Fruit fly (Drosophila melanogaster) whole organism, adult: ENCODE data around the gene PPP4R2r.

ENCODE experiments used
- CG11617 ChIP-seq: fragments of 200-800 bp; sonication (Bioruptor generic); optimal IDR thresholded peaks from 2 replicates; lab custom pipeline; 2017; ENCODE audit warnings: mild to moderate bottlenecking, missing biosample characterization, missing genetic modification reagents, missing genetic modification characterization
- CG12768 ChIP-seq: fragments of 200-800 bp; sonication (Bioruptor generic); optimal IDR thresholded peaks from 2 replicates; lab custom pipeline; 2017; ENCODE audit warnings: missing biosample characterization, missing genetic modification characterization, mild to moderate bottlenecking, moderate library complexity, missing genetic modification reagents
- CG14711 ChIP-seq: fragments of 200-800 bp; sonication (Bioruptor generic); optimal IDR thresholded peaks from 2 replicates; lab custom pipeline; 2018; ENCODE audit warnings: missing biosample characterization, mild to moderate bottlenecking, missing genetic modification characterization, moderate library complexity
- CG1620 ChIP-seq: fragments of 200-800 bp; sonication (Bioruptor generic); optimal IDR thresholded peaks from 2 replicates; lab custom pipeline; 2016; ENCODE audit warnings: missing biosample characterization, missing genetic modification characterization
- CG33017 ChIP-seq: fragments of 200-800 bp; sonication (Bioruptor generic); optimal IDR thresholded peaks from 2 replicates; lab custom pipeline; 2018; ENCODE audit warnings: missing biosample characterization, mild to moderate bottlenecking, missing genetic modification characterization, moderate library complexity
- CG5204 ChIP-seq: fragments of 200-800 bp; sonication (Bioruptor generic); optimal IDR thresholded peaks from 2 replicates; lab custom pipeline; 2016; ENCODE audit warnings: missing biosample characterization, missing genetic modification characterization
- CG7045 ChIP-seq: fragments of 200-800 bp; sonication (Bioruptor generic); optimal IDR thresholded peaks from 2 replicates; lab custom pipeline; 2017; ENCODE audit warnings: missing biosample characterization, mild to moderate bottlenecking, missing genetic modification characterization
- CG7101 ChIP-seq: fragments of 200-800 bp; sonication (Bioruptor generic); optimal IDR thresholded peaks from 2 replicates; lab custom pipeline; 2018; ENCODE audit warnings: missing biosample characterization, mild to moderate bottlenecking, missing genetic modification characterization, moderate library complexity
- Clk ChIP-seq: fragments of 200-800 bp; sonication (Bioruptor generic); optimal IDR thresholded peaks from 2 replicates; lab custom pipeline; 2017; ENCODE audit warnings: missing biosample characterization, missing genetic modification characterization
- Crg-1 ChIP-seq: fragments of 200-800 bp; sonication (Bioruptor generic); optimal IDR thresholded peaks from 2 replicates; lab custom pipeline; 2016; ENCODE audit warnings: missing biosample characterization, missing genetic modification characterization
- Hr96 ChIP-seq: fragments of 200-800 bp; sonication (Bioruptor generic); optimal IDR thresholded peaks from 2 replicates; lab custom pipeline; 2016; ENCODE audit warnings: missing biosample characterization, missing genetic modification characterization
- Mnt ChIP-seq: fragments of 200-800 bp; sonication (Bioruptor generic); optimal IDR thresholded peaks from 2 replicates; lab custom pipeline; 2016; ENCODE audit warnings: missing biosample characterization, mild to moderate bottlenecking, missing genetic modification characterization
- bab1 ChIP-seq: fragments of 200-800 bp; sonication (Bioruptor generic); optimal IDR thresholded peaks from 3 replicates; lab custom pipeline; 2019; ENCODE audit warnings: missing biosample characterization, mild to moderate bottlenecking, missing genetic modification characterization, moderate library complexity
- cic ChIP-seq: fragments of 200-800 bp; sonication (Bioruptor generic); optimal IDR thresholded peaks from 2 replicates; lab custom pipeline; 2017; ENCODE audit warnings: missing biosample characterization, mild to moderate bottlenecking, missing genetic modification characterization, moderate library complexity
- cnc ChIP-seq, 2 experiments: fragments of >200 bp; optimal IDR thresholded peaks; 2 replicates each; lab custom pipeline; 2017
- kay ChIP-seq: fragments of 200-800 bp; sonication (Bioruptor generic); peaks from one replicate; lab custom pipeline; 2016; ENCODE audit warnings: missing biosample characterization, missing genetic modification characterization, borderline replicate concordance
- ovo ChIP-seq: fragments of 200-800 bp; sonication (Bioruptor generic); optimal IDR thresholded peaks from 2 replicates; lab custom pipeline; 2016; ENCODE audit warnings: missing biosample characterization, missing genetic modification characterization
- pad ChIP-seq: fragments of 200-800 bp; sonication (Bioruptor generic); optimal IDR thresholded peaks from 3 replicates; lab custom pipeline; 2017; ENCODE audit warnings: missing biosample characterization, missing genetic modification characterization, mild to moderate bottlenecking, moderate library complexity, missing genetic modification reagents
- tj ChIP-seq: fragments of 200-800 bp; sonication (Bioruptor generic); optimal IDR thresholded peaks from 3 replicates; lab custom pipeline; 2017; ENCODE audit warnings: missing biosample characterization, mild to moderate bottlenecking, missing genetic modification characterization, moderate library complexity
- toe ChIP-seq: fragments of 200-800 bp; sonication (Bioruptor generic); optimal IDR thresholded peaks from 2 replicates; lab custom pipeline; 2016; ENCODE audit warnings: missing biosample characterization, missing genetic modification characterization

PPP4R2r gene

dm6 chrX:10463056-10463710 is 15.5 kb upstream of the PPP4R2r start:
- peak; percentile 60 for TF ChIP-seq bab1 (GFP tag; lab: Kevin White, UChicago)
- TF ChIP-seq CG5204 (GFP tag; lab: Kevin White, UChicago) = no peak
- TF ChIP-seq pad = peak; percentile 23
- peak; percentile 13 for TF ChIP-seq Crg-1 (GFP tag; lab: Kevin White, UChicago)
- peak; percentile 15 for TF ChIP-seq Mnt (GFP tag; lab: Kevin White, UChicago)
- no peak for TF ChIP-seq CG11617 (GFP tag; lab: Kevin White, UChicago)
- TF ChIP-seq CG7045 (GFP tag; lab: Kevin White, UChicago) = peak; percentile 38
- peak; percentile 0 for TF ChIP-seq cic (GFP tag; lab: Kevin White, UChicago)

- TF ChIP-seq CG12768 (no peak), CG33017 (tag; lab: Kevin White, UChicago) (no peak), Mnt (GFP tag; lab: Kevin White, UChicago) (no peak), CG5204 (GFP tag; lab: Kevin White, UChicago) (no peak), ovo (GFP tag; lab: Kevin White, UChicago) (no peak), kay (GFP tag; lab: Kevin White, UChicago) (no peak), bab1 (GFP tag; lab: Kevin White, UChicago) (no peak), Crg-1 (GFP tag; lab: Kevin White, UChicago) (no peak), cnc (optimal IDR thresholded peaks at IDR 0.05; lab: Kevin White, UChicago) (no peak), CG7101 (tag; lab: Kevin White, UChicago) (no peak), Hr96 (GFP tag; lab: Kevin White, UChicago) (no peak), CG11617 (GFP tag; lab: Kevin White, UChicago) (no peak), tj (GFP tag; lab: Kevin White, UChicago) (no peak), CG14711 (tag; lab: Kevin White, UChicago) (no peak)
Observed at dm6 chrX:10464531-10464930, 14.1 kb upstream of the PPP4R2r start.

- TF ChIP-seq CG11617 (GFP tag; lab: Kevin White, UChicago) = peak; percentile 6
- TF ChIP-seq pad = peak; percentile 84
- peak; percentile 34 for TF ChIP-seq CG1620 (GFP tag; lab: Kevin White, UChicago)
- no peak for TF ChIP-seq kay (GFP tag; lab: Kevin White, UChicago)
- peak; percentile 33 for TF ChIP-seq Hr96 (GFP tag; lab: Kevin White, UChicago)
- no peak for TF ChIP-seq toe (GFP tag; lab: Kevin White, UChicago)
- peak; percentile 34 for TF ChIP-seq cic (GFP tag; lab: Kevin White, UChicago)
- TF ChIP-seq tj (GFP tag; lab: Kevin White, UChicago) = peak; percentile 45
- TF ChIP-seq Mnt (GFP tag; lab: Kevin White, UChicago) = peak; percentile 76
- TF ChIP-seq ovo (GFP tag; lab: Kevin White, UChicago) = no peak
- no peak for TF ChIP-seq CG7045 (GFP tag; lab: Kevin White, UChicago)
Observed at dm6 chrX:10472614-10473248, 5.9 kb upstream of the PPP4R2r start.

- TF ChIP-seq bab1 (GFP tag; lab: Kevin White, UChicago) (peak; percentile 56), cnc (optimal IDR thresholded peaks at IDR 0.05; lab: Kevin White, UChicago) (no peak), CG1620 (GFP tag; lab: Kevin White, UChicago) (peak; percentile 65), CG14711 (tag; lab: Kevin White, UChicago) (peak; percentile 39), toe (GFP tag; lab: Kevin White, UChicago) (no peak), CG7045 (GFP tag; lab: Kevin White, UChicago) (no peak), cic (GFP tag; lab: Kevin White, UChicago) (no peak), CG12768 (no peak), ovo (GFP tag; lab: Kevin White, UChicago) (peak; percentile 2), pad (no peak), kay (GFP tag; lab: Kevin White, UChicago) (no peak), CG11617 (GFP tag; lab: Kevin White, UChicago) (peak; percentile 23), Hr96 (GFP tag; lab: Kevin White, UChicago) (no peak), tj (GFP tag; lab: Kevin White, UChicago) (peak; percentile 12), Mnt (GFP tag; lab: Kevin White, UChicago) (peak; percentile 56), CG33017 (tag; lab: Kevin White, UChicago) (no peak), CG7101 (tag; lab: Kevin White, UChicago) (peak; percentile 47), Crg-1 (GFP tag; lab: Kevin White, UChicago) (peak; percentile 24), CG5204 (GFP tag; lab: Kevin White, UChicago) (no peak), Clk (GFP tag; lab: Kevin White, UChicago) (no peak)
Observed at dm6 chrX:10473510-10474212, 5.0 kb upstream of the PPP4R2r start, which contains the start of gene CG2889. Gene CG2889 (plus strand): TSS chrX:10473938.

dm6 chrX:10474213-10474540 is 4.5 kb upstream of the PPP4R2r start:
- TF ChIP-seq CG1620 (GFP tag; lab: Kevin White, UChicago) = no peak
- no peak for TF ChIP-seq CG33017 (tag; lab: Kevin White, UChicago)
- no peak for TF ChIP-seq Crg-1 (GFP tag; lab: Kevin White, UChicago)
- TF ChIP-seq Mnt (GFP tag; lab: Kevin White, UChicago) = no peak
- no peak for TF ChIP-seq cnc (optimal IDR thresholded peaks at IDR 0.05; lab: Kevin White, UChicago)
- no peak for TF ChIP-seq CG12768
- peak; percentile 67 for TF ChIP-seq tj (GFP tag; lab: Kevin White, UChicago)
